Fruit fly (Drosophila melanogaster) whole organism, embryonic: Measurements from ENCODE around the gene CG7607.

ENCODE experiments used
- C15 ChIP-seq: fragments of 200-800 bp; sonication (Bioruptor generic); IDR thresholded peaks from 3 replicates; pipeline ENCODE4 v1.3.6; 2022; ENCODE audit warnings: missing biosample characterization, missing genetic modification characterization
- CG11504 ChIP-seq: fragments of 200-800 bp; sonication (Bioruptor generic); optimal IDR thresholded peaks from 3 replicates; lab custom pipeline; 2019; ENCODE audit warnings: missing biosample characterization, mild to moderate bottlenecking, missing genetic modification characterization, moderate library complexity
- CG12071 ChIP-seq: fragments of 200-800 bp; sonication (Bioruptor generic); optimal IDR thresholded peaks from 3 replicates; lab custom pipeline; 2018; ENCODE audit warnings: missing biosample characterization, mild to moderate bottlenecking, missing genetic modification characterization
- CG1233 ChIP-seq: fragments of 200-800 bp; sonication (Bioruptor generic); optimal IDR thresholded peaks from 4 replicates; lab custom pipeline; 2018; ENCODE audit warnings: missing biosample characterization, mild to moderate bottlenecking, missing genetic modification characterization
- CG12769 ChIP-seq: fragments of 200-800 bp; sonication (Bioruptor generic); optimal IDR thresholded peaks from 2 replicates; lab custom pipeline; 2019; ENCODE audit warnings: missing biosample characterization, mild to moderate bottlenecking, missing genetic modification characterization, moderate library complexity
- CG15479 ChIP-seq: fragments of 200-800 bp; sonication (Bioruptor generic); optimal IDR thresholded peaks from 3 replicates; lab custom pipeline; 2019; ENCODE audit warnings: missing biosample characterization, mild to moderate bottlenecking, missing genetic modification characterization, moderate library complexity
- CG1602 ChIP-seq: fragments of 200-800 bp; sonication (Bioruptor generic); optimal IDR thresholded peaks from 3 replicates; lab custom pipeline; 2016; ENCODE audit warnings: missing biosample characterization, missing genetic modification characterization
- CG1603 ChIP-seq: fragments of 200-800 bp; sonication (Bioruptor generic); optimal IDR thresholded peaks from 2 replicates; lab custom pipeline; 2019; ENCODE audit warnings: missing biosample characterization, mild to moderate bottlenecking, missing genetic modification characterization, moderate library complexity
- CG17568 ChIP-seq: fragments of 200-800 bp; sonication (Bioruptor generic); optimal IDR thresholded peaks from 2 replicates; lab custom pipeline; 2018; ENCODE audit warnings: missing biosample characterization, mild to moderate bottlenecking, missing genetic modification characterization, moderate library complexity
- CG2116 ChIP-seq: fragments of 200-800 bp; sonication (Bioruptor generic); optimal IDR thresholded peaks from 3 replicates; lab custom pipeline; 2018; ENCODE audit warnings: missing biosample characterization, mild to moderate bottlenecking, missing genetic modification characterization
- CG2712 ChIP-seq: fragments of 200-800 bp; optimal IDR thresholded peaks from 3 replicates; lab custom pipeline; 2019; ENCODE audit warnings: missing biosample characterization, mild to moderate bottlenecking, missing genetic modification characterization, moderate library complexity
- CG34422 ChIP-seq: fragments of 200-800 bp; sonication (Bioruptor generic); IDR thresholded peaks from 3 replicates; pipeline ENCODE4 v1.3.6; 2022; ENCODE audit warnings: missing biosample characterization, missing genetic modification characterization
- CG3995 ChIP-seq: fragments of 200-800 bp; sonication (Bioruptor generic); optimal IDR thresholded peaks from 3 replicates; lab custom pipeline; 2016; ENCODE audit warnings: missing biosample characterization, missing genetic modification characterization
- CG42726 ChIP-seq: fragments of 200-800 bp; sonication (Bioruptor generic); IDR thresholded peaks from 2 replicates; pipeline ENCODE4 v1.3.6; 2022; ENCODE audit warnings: missing biosample characterization, missing genetic modification characterization; ENCODE audit not compliant: partially characterized antibody
- CG4282 ChIP-seq: fragments of 200-800 bp; sonication (Bioruptor generic); optimal IDR thresholded peaks from 2 replicates; lab custom pipeline; 2016; ENCODE audit warnings: missing biosample characterization, missing genetic modification characterization
- CG7372 ChIP-seq: fragments of 200-800 bp; sonication (Bioruptor generic); IDR thresholded peaks from 2 replicates; pipeline ENCODE4 v1.3.6; 2022; ENCODE audit warnings: missing biosample characterization, missing genetic modification characterization
- CG7839 ChIP-seq: fragments of 200-800 bp; sonication (Bioruptor generic); optimal IDR thresholded peaks from 3 replicates; lab custom pipeline; 2018; ENCODE audit warnings: missing biosample characterization, mild to moderate bottlenecking, missing genetic modification characterization, moderate library complexity
- D ChIP-seq, 2 experiments: fragments of 200-800 bp in 1 of 2; fragments of >200 bp in 1 of 2; sonication (Bioruptor generic) in 1 of 2; optimal IDR thresholded peaks; 2 replicates in 1 of 2; 3 replicates in 1 of 2; lab custom pipeline; 2017; ENCODE audit warnings: mild to moderate bottlenecking in 1 of 2, missing biosample characterization in 1 of 2, missing genetic modification characterization in 1 of 2, missing genetic modification reagents in 1 of 2
- Deaf1 ChIP-seq: fragments of 200-800 bp; optimal IDR thresholded peaks from 3 replicates; lab custom pipeline; 2019; ENCODE audit warnings: missing biosample characterization, mild to moderate bottlenecking, missing genetic modification characterization, moderate library complexity
- Dip3 ChIP-seq: fragments of 200-800 bp; sonication (Bioruptor generic); optimal IDR thresholded peaks from 3 replicates; lab custom pipeline; 2016; ENCODE audit warnings: missing biosample characterization, missing genetic modification characterization
- E2f1 ChIP-seq: fragments of 200-800 bp; sonication (Bioruptor generic); IDR thresholded peaks from 2 replicates; pipeline ENCODE4 v1.3.6; 2022; ENCODE audit warnings: missing biosample characterization, missing genetic modification characterization
- ERR ChIP-seq: fragments of 200-800 bp; sonication (Bioruptor generic); optimal IDR thresholded peaks from 2 replicates; lab custom pipeline; 2016; ENCODE audit warnings: missing biosample characterization, missing genetic modification characterization
- Ets97D ChIP-seq: fragments of 200-800 bp; sonication (Bioruptor generic); optimal IDR thresholded peaks from 3 replicates; lab custom pipeline; 2016; ENCODE audit warnings: missing biosample characterization, missing genetic modification characterization
- HLH54F ChIP-seq: fragments of 200-800 bp; sonication (Bioruptor generic); optimal IDR thresholded peaks from 3 replicates; lab custom pipeline; 2016; ENCODE audit warnings: missing biosample characterization, missing genetic modification characterization
- Hey ChIP-seq: fragments of 200-800 bp; sonication (Bioruptor generic); optimal IDR thresholded peaks from 3 replicates; lab custom pipeline; 2018; ENCODE audit warnings: missing biosample characterization, mild to moderate bottlenecking, missing genetic modification characterization
- Hr51 ChIP-seq, 2 experiments: fragments of 200-800 bp; sonication (Bioruptor generic); optimal IDR thresholded peaks; 2 replicates in 1 of 2; 3 replicates in 1 of 2; lab custom pipeline; 2016 to 2018; ENCODE audit warnings: missing biosample characterization in 2 of 2, missing genetic modification characterization in 2 of 2, mild to moderate bottlenecking in 1 of 2, moderate library complexity in 1 of 2
- Lhr ChIP-seq: fragments of 200-800 bp; sonication (Bioruptor generic); optimal IDR thresholded peaks from 3 replicates; lab custom pipeline; 2017; ENCODE audit warnings: mild to moderate bottlenecking, missing biosample characterization, missing genetic modification reagents, missing genetic modification characterization
- MTF-1 ChIP-seq: fragments of 200-800 bp; sonication (Bioruptor generic); optimal IDR thresholded peaks from 2 replicates; lab custom pipeline; 2018; ENCODE audit warnings: missing biosample characterization, mild to moderate bottlenecking, missing genetic modification characterization, borderline replicate concordance
- NFAT ChIP-seq: fragments of 200-800 bp; sonication (Bioruptor generic); IDR thresholded peaks from 2 replicates; pipeline ENCODE4 v1.3.6; 2022; ENCODE audit warnings: missing biosample characterization, missing genetic modification characterization
- Neu2 ChIP-seq: fragments of 200-800 bp; sonication (Bioruptor generic); optimal IDR thresholded peaks from 3 replicates; lab custom pipeline; 2016; ENCODE audit warnings: missing biosample characterization, missing genetic modification characterization, borderline replicate concordance
- PHDP ChIP-seq: fragments of 200-800 bp; sonication (Bioruptor generic); optimal IDR thresholded peaks from 3 replicates; lab custom pipeline; 2018; ENCODE audit warnings: missing biosample characterization, mild to moderate bottlenecking, missing genetic modification characterization, moderate library complexity
- Six4 ChIP-seq: fragments of 200-800 bp; sonication (Bioruptor generic); optimal IDR thresholded peaks from 2 replicates; lab custom pipeline; 2016; ENCODE audit warnings: missing biosample characterization, missing genetic modification characterization
- Usf ChIP-seq: fragments of 200-800 bp; sonication (Bioruptor generic); optimal IDR thresholded peaks from 2 replicates; lab custom pipeline; 2017; ENCODE audit warnings: missing genotype, missing biosample characterization, missing genetic modification characterization
- Vsx1 ChIP-seq: fragments of 200-800 bp; sonication (Bioruptor generic); optimal IDR thresholded peaks from 2 replicates; lab custom pipeline; 2017; ENCODE audit warnings: missing biosample characterization, mild to moderate bottlenecking, missing genetic modification characterization, missing genetic modification reagents
- amos ChIP-seq: fragments of 200-800 bp; sonication (Bioruptor generic); IDR thresholded peaks from 2 replicates; pipeline ENCODE4 v1.3.6; 2022; ENCODE audit warnings: missing biosample characterization, missing genetic modification characterization; ENCODE audit not compliant: partially characterized antibody
- ara ChIP-seq: fragments of 200-800 bp; sonication (Bioruptor generic); IDR thresholded peaks from 2 replicates; pipeline ENCODE4 v1.3.6; 2022; ENCODE audit warnings: missing biosample characterization, missing genetic modification characterization
- dysf ChIP-seq: fragments of 200-800 bp; sonication (Bioruptor generic); IDR thresholded peaks from 3 replicates; pipeline ENCODE4 v1.3.6; 2022; ENCODE audit warnings: missing biosample characterization, missing genetic modification characterization
- hbn ChIP-seq: fragments of 200-800 bp; sonication (Bioruptor generic); IDR thresholded peaks from 2 replicates; pipeline ENCODE4 v1.3.6; 2022; ENCODE audit warnings: missing biosample characterization, missing genetic modification characterization; ENCODE audit not compliant: partially characterized antibody
- mirr ChIP-seq: fragments of 200-800 bp; sonication (Bioruptor generic); optimal IDR thresholded peaks from 3 replicates; lab custom pipeline; 2018; ENCODE audit warnings: missing biosample characterization, mild to moderate bottlenecking, missing genetic modification characterization
- mld ChIP-seq: fragments of 200-800 bp; sonication (Bioruptor generic); IDR thresholded peaks from 3 replicates; pipeline ENCODE4 v1.3.6; 2022; ENCODE audit warnings: missing biosample characterization, missing genetic modification characterization; ENCODE audit not compliant: partially characterized antibody
- nerfin-2 ChIP-seq: fragments of 200-800 bp; sonication (Bioruptor generic); IDR thresholded peaks from 2 replicates; pipeline ENCODE4 v1.3.6; 2022; ENCODE audit warnings: missing biosample characterization, missing genetic modification characterization; ENCODE audit not compliant: partially characterized antibody
- otp ChIP-seq: fragments of 200-800 bp; sonication (Bioruptor generic); IDR thresholded peaks from 3 replicates; pipeline ENCODE4, ENCODE4 v1.3.6; 2022; ENCODE audit warnings: missing biosample characterization, missing genetic modification characterization
- pita ChIP-seq: fragments of 200-800 bp; sonication (Bioruptor generic); optimal IDR thresholded peaks from 2 replicates; lab custom pipeline; 2017; ENCODE audit warnings: missing biosample characterization, mild to moderate bottlenecking, missing genetic modification characterization
- prd ChIP-seq, 3 experiments: fragments of >200 bp in 2 of 3; fragments of 200-800 bp in 1 of 3; sonication (Bioruptor generic) in 1 of 3; optimal IDR thresholded peaks in 2 of 3; IDR thresholded peaks in 1 of 3; 2 replicates in 2 of 3; 3 replicates in 1 of 3; pipeline versions ENCODE4 v1.3.6 to Lab custom; 2017 to 2022; ENCODE audit warnings: missing biosample characterization in 1 of 3, missing genetic modification characterization in 1 of 3
- salm ChIP-seq: fragments of 200-800 bp; sonication (Bioruptor generic); optimal IDR thresholded peaks from 2 replicates; lab custom pipeline; 2018; ENCODE audit warnings: missing biosample characterization, mild to moderate bottlenecking, missing genetic modification characterization
- scrt ChIP-seq: fragments of 200-800 bp; sonication (Bioruptor generic); optimal IDR thresholded peaks from 2 replicates; lab custom pipeline; 2018; ENCODE audit warnings: missing biosample characterization, mild to moderate bottlenecking, missing genetic modification characterization, moderate library complexity
- tap ChIP-seq: fragments of 200-800 bp; optimal IDR thresholded peaks from 3 replicates; lab custom pipeline; 2019; ENCODE audit warnings: missing biosample characterization, mild to moderate bottlenecking, missing genetic modification characterization, moderate library complexity

Gene CG7607

DNA sequence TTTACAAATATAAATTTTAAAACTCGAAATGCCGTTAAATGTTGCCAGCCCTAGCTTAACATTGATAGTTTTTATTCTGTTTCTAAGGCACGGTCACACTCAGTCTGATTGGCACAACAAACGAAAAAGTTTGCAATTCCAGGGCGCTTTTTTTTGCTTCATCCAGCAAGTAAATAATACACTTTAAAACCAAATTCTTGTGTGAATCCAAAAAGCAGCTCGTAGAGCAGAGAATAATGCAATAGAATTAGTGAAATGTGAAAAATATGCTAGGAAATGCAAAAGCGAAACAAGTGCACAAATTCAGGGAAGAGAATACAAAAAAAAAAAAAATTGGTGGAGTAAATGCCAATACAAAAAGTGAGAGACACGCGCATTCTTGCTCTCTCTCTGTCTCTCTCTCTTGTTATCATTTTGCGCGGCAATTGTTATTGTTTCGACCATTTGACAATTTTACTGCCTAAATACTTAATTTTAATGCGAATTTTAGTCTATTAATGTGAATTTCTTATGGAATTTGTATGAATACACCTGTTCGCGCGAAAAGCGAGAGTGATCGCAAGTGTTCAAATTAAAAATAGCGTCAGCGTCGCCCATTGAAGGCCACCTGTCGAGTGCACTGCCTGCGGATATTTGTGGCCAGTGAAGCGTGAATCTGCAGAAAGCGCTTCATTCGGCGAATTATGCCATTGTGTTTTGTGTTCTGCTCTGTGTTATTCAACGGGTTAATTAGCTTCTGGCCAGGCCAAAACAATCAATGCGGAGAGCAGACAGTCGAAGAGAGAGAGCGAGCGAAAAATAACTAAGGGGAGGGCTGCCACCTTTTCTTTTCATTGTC, 15.2 kb downstream of the CG7607 start, which contains the start of gene CG42671 (continued):
- TF ChIP-seq otp (GFP tag; lab: Robert Waterston, UW) (no peak), tap (no peak), CG12071 (GFP tag; lab: Kevin White, UChicago) (no peak), PHDP (peak; percentile 32), CG11504 (tag; lab: Kevin White, UChicago) (peak; percentile 58), dysf (no peak), Usf (GFP tag; lab: Kevin White, UChicago) (no peak), HLH54F (GFP tag; lab: Kevin White, UChicago) (no peak), mld (GFP tag; lab: Robert Waterston, UW) (no peak), CG34422 (GFP tag; lab: Robert Waterston, UW) (0 out of 3 replicates have a peak, but pooled peaks have one; percentile 13), scrt (peak; percentile 28), pita (GFP tag; lab: Kevin White, UChicago) (no peak), prd (optimal IDR thresholded peaks at IDR 0.05; lab: Kevin White, UChicago) (no peak), prd (GFP tag; IDR thresholded peaks at IDR 0.05; lab: Robert Waterston, UW) (no peak), CG7372 (no peak), CG15479 (GFP tag; lab: Kevin White, UChicago) (no peak), Hr51 (GFP tag; optimal IDR thresholded peaks at IDR 0.05; lab: Kevin White, UChicago) (peak in 1 of 2 experiments; percentile 6), amos (no peak), CG1603 (tag; lab: Kevin White, UChicago) (peak; percentile 17), Six4 (no peak), E2f1 (GFP tag; lab: Robert Waterston, UW) (no peak), salm (no peak), Deaf1 (tag; lab: Kevin White, UChicago) (no peak), CG42726 (no peak), CG2116 (no peak), MTF-1 (no peak), CG2712 (tag; lab: Kevin White, UChicago) (no peak), Vsx1 (GFP tag; lab: Kevin White, UChicago) (peak; percentile 93), Hey (tag; lab: Kevin White, UChicago) (no peak), C15 (GFP tag; lab: Robert Waterston, UW) (no peak), Dip3 (GFP tag; lab: Kevin White, UChicago) (no peak), nerfin-2 (no peak), Lhr (GFP tag; lab: Kevin White, UChicago) (no peak), CG17568 (GFP tag; lab: Kevin White, UChicago) (no peak), hbn (0 out of 2 replicates have a peak, but pooled peaks have one; percentile 18), Neu2 (no peak), CG4282 (GFP tag; lab: Kevin White, UChicago) (no peak), CG1233 (no peak), CG7839 (tag; lab: Kevin White, UChicago) (peak; percentile 27), ERR (no peak), Ets97D (GFP tag; lab: Kevin White, UChicago) (peak; percentile 56), CG3995 (GFP tag; lab: Kevin White, UChicago) (no peak), CG12769 (no peak), ara (no peak), D (optimal IDR thresholded peaks at IDR 0.05; lab: Kevin White, UChicago) (no peak), D (GFP tag; optimal IDR thresholded peaks at IDR 0.05; lab: Kevin White, UChicago) (no peak), CG1602 (GFP tag; lab: Kevin White, UChicago) (no peak), mirr (GFP tag; lab: Kevin White, UChicago) (no peak), NFAT (GFP tag; lab: Robert Waterston, UW) (no peak)
